Worm (Caenorhabditis elegans): Measurements from ENCODE around the gene R107.2.

The R107.2 gene

DNA sequence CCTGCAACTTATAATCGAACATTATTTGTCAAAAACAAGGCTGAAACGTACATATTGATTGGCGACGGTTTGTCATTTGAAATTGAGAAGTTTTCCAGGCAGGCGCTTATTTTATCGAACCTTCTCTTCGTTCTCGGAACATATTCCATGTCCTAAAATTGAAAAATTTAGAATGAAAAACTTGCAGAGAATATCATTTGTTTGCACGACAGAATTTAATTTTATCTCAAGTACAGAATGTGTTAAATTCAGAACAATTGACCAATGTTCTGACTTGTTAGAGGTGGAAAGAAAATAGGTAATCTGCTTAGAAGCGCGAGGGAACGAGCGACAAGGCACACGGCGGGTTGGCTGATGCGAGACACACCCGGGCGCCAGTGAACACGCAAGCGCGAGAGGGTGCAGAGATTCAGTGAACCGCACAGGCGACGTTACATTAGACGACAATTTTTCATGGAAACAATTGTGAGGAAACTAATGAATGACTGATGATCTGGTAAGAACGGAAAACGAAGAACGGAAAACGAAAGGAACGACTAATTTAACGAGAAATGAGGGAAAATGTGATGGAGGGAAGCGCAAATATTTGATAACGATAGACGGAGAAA, 6.7 kb upstream of the R107.2 start (continued):
- TF ChIP-seq zip-4 (GFP tag; optimal IDR thresholded peaks at IDR 0.05): no peak
- TF ChIP-seq tlp-1 (tag; optimal IDR thresholded peaks at IDR 0.05): no peak
- no peak for TF ChIP-seq nhr-76 (tag; optimal IDR thresholded peaks at IDR 0.05)
- TF ChIP-seq C04F5.9 (tag; optimal IDR thresholded peaks at IDR 0.05): no peak
- TF ChIP-seq blmp-1 (tag; optimal IDR thresholded peaks at IDR 0.05): peak; percentile 31
- TF ChIP-seq irx-1 (tag; optimal IDR thresholded peaks at IDR 0.05): no peak
- no peak for TF ChIP-seq alr-1 (tag; optimal IDR thresholded peaks at IDR 0.05; ENCODE audit: borderline replicate concordance)
- TF ChIP-seq jun-1 (tag; optimal IDR thresholded peaks at IDR 0.05): no peak
- TF ChIP-seq aha-1 (tag; optimal IDR thresholded peaks at IDR 0.05): no peak
- TF ChIP-seq C34B4.2 (tag; optimal IDR thresholded peaks at IDR 0.05): no peak
- TF ChIP-seq lin-13 (GFP tag; optimal IDR thresholded peaks at IDR 0.05): peak; percentile 17
- TF ChIP-seq nhr-28 (tag; optimal IDR thresholded peaks at IDR 0.05): no peak
- no peak for TF ChIP-seq C16A3.4 (tag; optimal IDR thresholded peaks at IDR 0.05)
- TF ChIP-seq ama-1 (optimal IDR thresholded peaks at IDR 0.05): peak; percentile 28
- TF ChIP-seq xbp-1 (tag; optimal IDR thresholded peaks at IDR 0.05): peak; percentile 49
- no peak for TF ChIP-seq elt-3 (tag; optimal IDR thresholded peaks at IDR 0.05)
- no peak for TF ChIP-seq unc-62 (GFP tag; optimal IDR thresholded peaks at IDR 0.05)
- TF ChIP-seq rnt-1 (tag; optimal IDR thresholded peaks at IDR 0.05): peak; percentile 49
- no peak for TF ChIP-seq pqm-1 (tag; optimal IDR thresholded peaks at IDR 0.05)
- TF ChIP-seq nhr-19 (GFP tag; conservative IDR thresholded peaks at IDR 0.05): peak; percentile 43
- TF ChIP-seq nhr-20 (tag; optimal IDR thresholded peaks at IDR 0.05): peak; percentile 57
- no peak for TF ChIP-seq nhr-85 (tag)
- TF ChIP-seq sup-37 (GFP tag; optimal IDR thresholded peaks at IDR 0.05): no peak
- TF ChIP-seq nhr-84 (tag; optimal IDR thresholded peaks at IDR 0.05): no peak
- TF ChIP-seq Y116A8C.19 (tag; optimal IDR thresholded peaks at IDR 0.05; ENCODE audit: borderline replicate concordance): no peak
- TF ChIP-seq nhr-12 (tag; optimal IDR thresholded peaks at IDR 0.05): no peak
- TF ChIP-seq unc-86 (tag; optimal IDR thresholded peaks at IDR 0.05): no peak
- TF ChIP-seq unc-98 (GFP tag; IDR thresholded peaks at IDR 0.05): no peak
- no peak for TF ChIP-seq dpl-1 (GFP tag; optimal IDR thresholded peaks at IDR 0.05)
- no peak for TF ChIP-seq lir-3 (tag; optimal IDR thresholded peaks at IDR 0.05; ENCODE audit: poor library complexity)
- no peak for TF ChIP-seq ces-1 (GFP tag; optimal IDR thresholded peaks at IDR 0.05)
- TF ChIP-seq dsc-1 (tag; optimal IDR thresholded peaks at IDR 0.05): peak; percentile 42
- TF ChIP-seq aly-2 (tag; optimal IDR thresholded peaks at IDR 0.05): peak; percentile 7
- TF ChIP-seq fkh-4 (tag; optimal IDR thresholded peaks at IDR 0.05; ENCODE audit: borderline replicate concordance): no peak
- TF ChIP-seq efl-1 (optimal IDR thresholded peaks at IDR 0.05): peak; percentile 49 to 50
- peak in 1 of 2 experiments; percentile 87 for TF ChIP-seq efl-1 (GFP tag; optimal IDR thresholded peaks at IDR 0.05 in 1 of 2)
- no peak for TF ChIP-seq ceh-63 (GFP tag; optimal IDR thresholded peaks at IDR 0.05)
- TF ChIP-seq nhr-237 (tag; optimal IDR thresholded peaks at IDR 0.05): no peak
- peak in 2 of 3 experiments; percentile 36 to 58 for TF ChIP-seq ceh-82 (tag; optimal IDR thresholded peaks at IDR 0.05)
- TF ChIP-seq mab-9 (GFP tag; IDR thresholded peaks at IDR 0.05): peak; percentile 62
- TF ChIP-seq lin-14 (GFP tag; optimal IDR thresholded peaks at IDR 0.05): peak; percentile 67
- TF ChIP-seq grh-1 (GFP tag; IDR thresholded peaks at IDR 0.05): no peak; the same call in 1 of the 2 replicates
- no peak for TF ChIP-seq fos-1 (tag; optimal IDR thresholded peaks at IDR 0.05)
- TF ChIP-seq swsn-7 (tag; optimal IDR thresholded peaks at IDR 0.05): peak; percentile 30
- TF ChIP-seq nhr-71 (tag; optimal IDR thresholded peaks at IDR 0.05): peak; percentile 58
- peak; percentile 39 for TF ChIP-seq nhr-47 (tag; optimal IDR thresholded peaks at IDR 0.05)
- TF ChIP-seq snpc-4 (tag; optimal IDR thresholded peaks at IDR 0.05): no peak
- TF ChIP-seq hpl-2 (GFP tag; optimal IDR thresholded peaks at IDR 0.05): no peak
- no peak for TF ChIP-seq lin-15B (tag; optimal IDR thresholded peaks at IDR 0.05)
- no peak for TF ChIP-seq nhr-11 (tag; optimal IDR thresholded peaks at IDR 0.05)

Measured in whole organism, L1 larva.